Fruit fly (Drosophila melanogaster) S2 (cell line): ENCODE measurements around the gene Cpr65Au.

Experiments used
- CG8478 ChIP-seq: fragments of >200 bp; optimal IDR thresholded peaks from 2 replicates; lab custom pipeline; 2018
- CTCF ChIP-seq, 2 experiments: fragments of >200 bp; optimal IDR thresholded peaks; 2 replicates each; lab custom pipeline; 2018

dm6 chr3L:6161997-6162396 lies 30.1 kb upstream of the Cpr65Au start:
- TF ChIP-seq CTCF (optimal IDR thresholded peaks at IDR 0.05; lab: Kevin White, UChicago) (no peak), CG8478 (lab: Kevin White, UChicago) (no peak)
